Fruit fly (Drosophila melanogaster) whole organism: ENCODE measurements around the gene CG12995.

Experiments
- CG8478 ChIP-seq: fragments of >200 bp; optimal IDR thresholded peaks from 2 replicates; lab custom pipeline; 2018; ENCODE audit warnings: inconsistent platforms
- pan ChIP-seq: fragments of >200 bp; optimal IDR thresholded peaks from 2 replicates; lab custom pipeline; 2017
- psq ChIP-seq: fragments of >200 bp; optimal IDR thresholded peaks from 2 replicates; lab custom pipeline; 2017

DNA sequence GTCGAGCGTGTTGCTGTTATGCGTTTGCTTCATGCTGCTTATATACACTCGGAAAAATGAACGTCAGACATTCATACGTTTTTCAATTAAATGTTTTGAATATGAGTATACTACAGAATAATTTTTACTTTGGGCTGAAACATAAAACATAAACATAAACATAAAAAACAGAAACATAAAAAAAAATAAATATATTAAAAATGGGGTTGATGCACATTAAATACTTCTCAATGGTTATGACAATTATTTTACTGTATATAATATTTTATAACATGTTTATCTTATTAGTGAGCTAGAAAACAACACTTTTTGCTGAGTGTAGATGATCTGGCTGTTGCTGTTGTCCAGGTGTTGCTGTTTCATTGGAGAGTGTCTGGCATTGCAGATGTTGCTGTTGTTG is 27.6 kb upstream of the CG12995 start:
- no peak for TF ChIP-seq CG8478 (lab: Kevin White, UChicago)
- TF ChIP-seq psq (lab: Kevin White, UChicago), result no peak
- TF ChIP-seq pan (lab: Kevin White, UChicago), result no peak
